Worm (Caenorhabditis elegans): ENCODE results near the gene miga-1.
A peak's percentile ranks its signal among the peaks of the same experiment; 100 is the strongest.

miga-1 gene

ce11 chrV:12353505-12353904 is 47.2 kb downstream of the miga-1 start:
- TF ChIP-seq aha-1 (tag) (peak; percentile 79), pha-4 (GFP tag; IDR thresholded peaks at IDR 0.05) (no peak; the same call in 1 of the 2 replicates), pha-4 (tag; optimal IDR thresholded peaks at IDR 0.05) (no peak), daf-16 (GFP tag; optimal IDR thresholded peaks at IDR 0.05) (no peak), daf-16 (tag; optimal IDR thresholded peaks at IDR 0.05) (no peak), aly-2 (tag; optimal IDR thresholded peaks at IDR 0.05) (no peak), skn-1 (tag; optimal IDR thresholded peaks at IDR 0.05) (no peak), hlh-11 (tag; optimal IDR thresholded peaks at IDR 0.05) (peak; percentile 33), pqm-1 (tag; optimal IDR thresholded peaks at IDR 0.05) (no peak), dmd-8 (GFP tag; IDR thresholded peaks at IDR 0.05) (no peak), gei-8 (GFP tag; optimal IDR thresholded peaks at IDR 0.05) (no peak), unc-39 (tag; optimal IDR thresholded peaks at IDR 0.05) (no peak), ZK546.5 (tag; optimal IDR thresholded peaks at IDR 0.05) (no peak), mxl-3 (GFP tag; optimal IDR thresholded peaks at IDR 0.05) (peak; percentile 32), unc-62 (GFP tag; optimal IDR thresholded peaks at IDR 0.05 in 1 of 2) (peak in 1 of 2 experiments; percentile 1), unc-62 (tag; optimal IDR thresholded peaks at IDR 0.05) (no peak), ztf-7 (tag; optimal IDR thresholded peaks at IDR 0.05) (no peak), set-16 (GFP tag; IDR thresholded peaks at IDR 0.05) (peak; percentile 99), F44E2.7 (GFP tag; IDR thresholded peaks at IDR 0.05) (no peak), nhr-28 (tag; optimal IDR thresholded peaks at IDR 0.05) (no peak), D1046.2 (GFP tag; IDR thresholded peaks at IDR 0.05) (0 out of 2 replicates have a peak, but pooled peaks have one; percentile 24), lir-3 (tag; optimal IDR thresholded peaks at IDR 0.05) (no peak), ces-1 (GFP tag; optimal IDR thresholded peaks at IDR 0.05) (no peak), lsy-2 (tag; optimal IDR thresholded peaks at IDR 0.05) (no peak), ceh-28 (tag; optimal IDR thresholded peaks at IDR 0.05) (no peak), T20F7.1 (GFP tag; optimal IDR thresholded peaks at IDR 0.05) (no peak), mdt-29 (GFP tag; IDR thresholded peaks at IDR 0.05) (no peak)

ce11 chrV:12352881-12353280 is 47.8 kb downstream of the miga-1 start:
- TF ChIP-seq snpc-1.2 (GFP tag; IDR thresholded peaks at IDR 0.05), result no peak
- peak; percentile 55 for TF ChIP-seq ama-1 (optimal IDR thresholded peaks at IDR 0.05)
- peak; percentile 11 for TF ChIP-seq hlh-11 (tag; optimal IDR thresholded peaks at IDR 0.05)

ce11 chrV:12352445-12352844 is 48.2 kb downstream of the miga-1 start, which contains the start of gene sqt-3:
Gene sqt-3, plus strand, starts transcription at chrV:12352745.
- TF ChIP-seq fos-1 (tag; optimal IDR thresholded peaks at IDR 0.05), result no peak

DNA sequence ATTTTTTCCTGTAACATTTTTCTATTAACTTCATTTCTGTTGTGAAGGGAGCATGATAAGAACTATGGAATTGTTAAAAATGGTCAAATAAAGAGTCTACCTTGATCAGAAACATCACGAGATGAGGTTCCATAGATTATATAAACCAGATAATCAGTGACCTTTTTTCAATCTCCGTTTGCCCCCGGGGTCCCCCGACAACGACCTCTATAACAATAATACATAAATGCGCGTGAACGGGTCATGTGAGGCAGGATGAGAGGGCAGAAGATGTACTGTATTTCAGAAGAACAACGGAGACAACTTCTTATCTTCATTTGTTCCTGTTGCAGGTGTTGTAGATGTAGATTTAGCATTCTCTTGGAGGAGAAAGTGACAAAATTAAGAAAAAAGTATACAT is 48.8 kb downstream of the miga-1 start:
- no peak for TF ChIP-seq nhr-111 (GFP tag; optimal IDR thresholded peaks at IDR 0.05)
- TF ChIP-seq daf-8 (GFP tag; IDR thresholded peaks at IDR 0.05), result no peak
- peak; percentile 14 for TF ChIP-seq hlh-11 (tag; optimal IDR thresholded peaks at IDR 0.05)
- no peak for TF ChIP-seq spr-3 (GFP tag; optimal IDR thresholded peaks at IDR 0.05)
- no peak for TF ChIP-seq ceh-82 (tag; optimal IDR thresholded peaks at IDR 0.05)
- peak; percentile 63 for TF ChIP-seq hlh-30 (tag; optimal IDR thresholded peaks at IDR 0.05; ENCODE audit: insufficient read depth)

DNA sequence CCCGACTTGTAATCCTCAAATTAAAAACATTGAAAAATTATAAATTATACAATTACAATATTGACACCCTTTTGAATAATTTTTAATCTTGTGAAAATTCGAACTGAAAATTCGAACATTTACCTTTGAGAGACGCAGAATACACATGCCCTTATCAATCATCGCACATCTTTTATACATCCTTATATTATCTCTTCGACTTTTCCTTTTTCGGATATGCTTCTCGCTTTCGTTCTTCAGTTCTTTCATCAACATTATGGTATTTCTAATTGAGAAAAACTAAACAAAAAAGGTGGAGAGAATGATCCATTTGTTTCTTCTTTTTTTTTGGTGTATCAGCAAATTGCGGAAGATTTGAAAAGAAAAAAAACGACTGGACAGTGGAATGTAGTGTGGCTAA is 51.3 kb downstream of the miga-1 start:
- TF ChIP-seq nhr-48 (tag; optimal IDR thresholded peaks at IDR 0.05), result peak; percentile 42
- TF ChIP-seq cey-2 (tag; optimal IDR thresholded peaks at IDR 0.05; ENCODE audit: borderline replicate concordance, insufficient read depth), result no peak
- TF ChIP-seq hlh-11 (tag; optimal IDR thresholded peaks at IDR 0.05), result peak; percentile 31

Data from whole organism, L4 larva.